Fruit fly (Drosophila melanogaster): ENCODE results near the gene neur.
A peak's percentile ranks its signal among the peaks of the same experiment; 100 is the strongest.

neur gene

dm6 chr3R:9047561-9048465 lies 8.5 kb upstream of the neur start, which contains the start of gene Rel (continued):
- TF ChIP-seq Dif (GFP tag; optimal IDR thresholded peaks at IDR 0.05; ENCODE audit: partially characterized antibody) (peak; percentile 75), Abd-B (GFP tag; optimal IDR thresholded peaks at IDR 0.05) (no peak)

DNA sequence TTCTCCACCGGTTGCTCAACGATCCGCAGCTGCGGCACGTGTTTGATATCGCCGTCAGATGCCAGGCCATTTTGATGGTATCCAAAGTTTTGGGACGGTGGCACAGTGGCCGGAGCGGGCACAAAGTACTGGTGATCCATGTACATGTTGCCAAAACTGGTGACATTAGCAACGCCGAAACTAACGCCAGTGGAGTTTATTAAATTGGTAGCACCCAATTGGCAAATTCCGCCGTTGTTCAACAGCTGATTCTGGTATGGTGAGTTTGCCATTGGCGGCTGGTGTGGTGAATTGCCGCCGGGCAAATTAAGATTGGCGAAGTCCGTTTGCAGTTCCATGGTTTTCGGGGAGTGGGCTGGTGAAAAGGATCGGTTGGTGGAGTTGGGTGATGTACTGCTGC lies 7.7 kb upstream of the neur start:
- TF ChIP-seq N (GFP tag; optimal IDR thresholded peaks at IDR 0.05) (no peak), psq (GFP tag; optimal IDR thresholded peaks at IDR 0.05) (no peak)

DNA sequence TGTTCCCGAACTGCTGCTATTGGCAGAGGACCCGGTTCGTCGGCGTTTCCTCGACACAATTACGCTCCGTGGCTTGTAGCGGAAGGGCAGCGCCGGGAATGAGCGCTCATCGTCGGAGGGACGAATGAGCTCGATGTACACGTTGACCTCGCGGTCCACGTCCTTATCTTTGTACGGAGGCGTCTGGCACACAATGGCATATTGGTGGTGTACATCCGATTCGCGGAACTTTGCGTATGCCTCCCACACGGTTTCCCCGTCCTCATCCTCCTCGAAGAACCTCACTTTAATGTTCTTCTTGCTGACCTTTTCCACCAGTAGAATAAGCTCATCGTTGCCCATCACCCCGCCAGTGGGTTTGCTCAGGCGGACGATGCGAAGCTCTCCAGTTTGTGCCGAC lies 6.5 kb upstream of the neur start:
- TF ChIP-seq foxo (GFP tag; optimal IDR thresholded peaks at IDR 0.05) = no peak
- no peak for TF ChIP-seq Jra (GFP tag; optimal IDR thresholded peaks at IDR 0.05)
- TF ChIP-seq OdsH (GFP tag; optimal IDR thresholded peaks at IDR 0.05) = no peak
- TF ChIP-seq tai (GFP tag; optimal IDR thresholded peaks at IDR 0.05) = no peak
- no peak for TF ChIP-seq sv (GFP tag; optimal IDR thresholded peaks at IDR 0.05)
- TF ChIP-seq CG9705 (GFP tag; optimal IDR thresholded peaks at IDR 0.05) = no peak
- no peak for TF ChIP-seq fru (GFP tag; optimal IDR thresholded peaks at IDR 0.05)
- no peak for TF ChIP-seq Rel (GFP tag; optimal IDR thresholded peaks at IDR 0.05)
- no peak for TF ChIP-seq Rel (tag; optimal IDR thresholded peaks at IDR 0.05)
- no peak for TF ChIP-seq Dif (GFP tag; optimal IDR thresholded peaks at IDR 0.05; ENCODE audit: partially characterized antibody)
- no peak for TF ChIP-seq Myc (optimal IDR thresholded peaks at IDR 0.05)
- no peak for TF ChIP-seq CG32264 (GFP tag; optimal IDR thresholded peaks at IDR 0.05)
- TF ChIP-seq GATAd (GFP tag; optimal IDR thresholded peaks at IDR 0.05) = no peak
- no peak for TF ChIP-seq woc (GFP tag; optimal IDR thresholded peaks at IDR 0.05)
- no peak for TF ChIP-seq h (GFP tag; optimal IDR thresholded peaks at IDR 0.05)
- TF ChIP-seq brk (GFP tag; optimal IDR thresholded peaks at IDR 0.05) = no peak

dm6 chr3R:9043610-9044009 lies 4.3 kb upstream of the neur start:
- TF ChIP-seq h (GFP tag; optimal IDR thresholded peaks at IDR 0.05) (peak; percentile 52), GATAd (GFP tag; optimal IDR thresholded peaks at IDR 0.05) (no peak), dsf (GFP tag; optimal IDR thresholded peaks at IDR 0.05; ENCODE audit: borderline replicate concordance) (no peak)

dm6 chr3R:9038652-9039051 lies 619 bp downstream of the neur start, which contains the start of gene hyx:
hyx (plus strand) TSS chr3R:9038760.
- no peak for TF ChIP-seq N (GFP tag; optimal IDR thresholded peaks at IDR 0.05)
- TF ChIP-seq woc (GFP tag; optimal IDR thresholded peaks at IDR 0.05) = peak; percentile 75
- peak; percentile 8 for TF ChIP-seq OdsH (GFP tag; optimal IDR thresholded peaks at IDR 0.05)
- TF ChIP-seq Sp1 (GFP tag; optimal IDR thresholded peaks at IDR 0.05) = peak; percentile 17
- TF ChIP-seq usp (GFP tag; optimal IDR thresholded peaks at IDR 0.05) = no peak
- TF ChIP-seq Myc (optimal IDR thresholded peaks at IDR 0.05) = no peak
- TF ChIP-seq dl (GFP tag; optimal IDR thresholded peaks at IDR 0.05; ENCODE audit: insufficient read depth in 1 of 2, partially characterized antibody in 2 of 2) = no peak
- TF ChIP-seq CG9705 (GFP tag; optimal IDR thresholded peaks at IDR 0.05) = peak; percentile 14
- TF ChIP-seq fru (GFP tag; optimal IDR thresholded peaks at IDR 0.05) = no peak
- TF ChIP-seq Hnf4 (GFP tag; optimal IDR thresholded peaks at IDR 0.05) = peak; percentile 69
- TF ChIP-seq Dfd (GFP tag; optimal IDR thresholded peaks at IDR 0.05) = no peak
- TF ChIP-seq Abd-B (GFP tag; optimal IDR thresholded peaks at IDR 0.05) = no peak
- TF ChIP-seq br (GFP tag; optimal IDR thresholded peaks at IDR 0.05) = no peak
- no peak for TF ChIP-seq jim (GFP tag; optimal IDR thresholded peaks at IDR 0.05)
- no peak for TF ChIP-seq lola (GFP tag; optimal IDR thresholded peaks at IDR 0.05)
- TF ChIP-seq sv (GFP tag; optimal IDR thresholded peaks at IDR 0.05) = no peak
- no peak for TF ChIP-seq Dif (GFP tag; optimal IDR thresholded peaks at IDR 0.05; ENCODE audit: partially characterized antibody)
- no peak for TF ChIP-seq Rel (GFP tag; optimal IDR thresholded peaks at IDR 0.05)
- TF ChIP-seq Rel (tag; optimal IDR thresholded peaks at IDR 0.05) = no peak
- peak; percentile 24 for TF ChIP-seq HLH106 (tag; optimal IDR thresholded peaks at IDR 0.05)
- no peak for TF ChIP-seq brk (GFP tag; optimal IDR thresholded peaks at IDR 0.05)
- peak; percentile 50 for TF ChIP-seq Jra (GFP tag; optimal IDR thresholded peaks at IDR 0.05)
- peak in 1 of 2 experiments; percentile 50 for TF ChIP-seq foxo (GFP tag; optimal IDR thresholded peaks at IDR 0.05)
- no peak for TF ChIP-seq CG32264 (GFP tag; optimal IDR thresholded peaks at IDR 0.05)
- peak; percentile 64 for TF ChIP-seq h (GFP tag; optimal IDR thresholded peaks at IDR 0.05)
- peak; percentile 50 for TF ChIP-seq rgr (GFP tag; optimal IDR thresholded peaks at IDR 0.05)
- TF ChIP-seq GATAd (GFP tag; optimal IDR thresholded peaks at IDR 0.05) = no peak
- TF ChIP-seq pan (optimal IDR thresholded peaks at IDR 0.05) = no peak
- TF ChIP-seq CrebA (GFP tag; optimal IDR thresholded peaks at IDR 0.05; ENCODE audit: borderline replicate concordance) = no peak
- TF ChIP-seq psq (GFP tag; optimal IDR thresholded peaks at IDR 0.05) = no peak
- no peak for TF ChIP-seq tai (GFP tag; optimal IDR thresholded peaks at IDR 0.05)
- TF ChIP-seq Hr83 (GFP tag; optimal IDR thresholded peaks at IDR 0.05; ENCODE audit: poor library complexity, severe bottlenecking) = peak; percentile 80
- no peak for TF ChIP-seq Mio (GFP tag; optimal IDR thresholded peaks at IDR 0.05)
- no peak for TF ChIP-seq dsf (GFP tag; optimal IDR thresholded peaks at IDR 0.05; ENCODE audit: borderline replicate concordance)
- TF ChIP-seq ey (GFP tag; optimal IDR thresholded peaks at IDR 0.05) = peak; percentile 29
- no peak for TF ChIP-seq Vsx2 (GFP tag; optimal IDR thresholded peaks at IDR 0.05; ENCODE audit: partially characterized antibody)
- TF ChIP-seq Hr78 (GFP tag; optimal IDR thresholded peaks at IDR 0.05) = no peak
- TF ChIP-seq sage (GFP tag; optimal IDR thresholded peaks at IDR 0.05) = no peak

All from whole organism, wandering third instar larva.